Worm (Caenorhabditis elegans) whole organism, L2 larva: ENCODE data around the gene C06C6.7.
A peak's percentile ranks its signal among the peaks of the same experiment; 100 is the strongest.

ENCODE experiments used
- C34F6.9 ChIP-seq: fragments of 150-350 bp; optimal IDR thresholded peaks from 2 replicates; lab custom pipeline; 2014; ENCODE audit warnings: missing biosample characterization, missing genetic modification characterization
- R02D3.7 ChIP-seq: fragments of 150-350 bp; optimal IDR thresholded peaks from 2 replicates; lab custom pipeline; 2014; ENCODE audit warnings: missing biosample characterization, missing genetic modification characterization
- Y55F3AM.14 ChIP-seq: fragments of 200-800 bp; sonication (Bioruptor generic); optimal IDR thresholded peaks from 2 replicates; lab custom pipeline; 2018; ENCODE audit warnings: mild to moderate bottlenecking, missing genetic modification characterization, missing compliant biosample characterization
- ZK546.5 ChIP-seq: sonication (generic microtip); optimal IDR thresholded peaks from 2 replicates; lab custom pipeline; 2017; ENCODE audit warnings: missing biosample characterization, missing genetic modification characterization
- alr-1 ChIP-seq: fragments of 150-350 bp; optimal IDR thresholded peaks from 2 replicates; lab custom pipeline; 2014; ENCODE audit warnings: missing biosample characterization, missing genetic modification characterization
- ama-1 ChIP-seq: fragments of 150-350 bp; optimal IDR thresholded peaks from 2 replicates; lab custom pipeline; 2018; ENCODE audit warnings: inconsistent platforms
- blmp-1 ChIP-seq: sonication (generic microtip); optimal IDR thresholded peaks from 2 replicates; lab custom pipeline; 2017; ENCODE audit warnings: missing genetic modification characterization, mild to moderate bottlenecking, missing compliant biosample characterization, antibody characterized with exemption, moderate library complexity; ENCODE audit not compliant: insufficient read depth
- ceh-82 ChIP-seq: fragments of 150-350 bp; optimal IDR thresholded peaks from 2 replicates; lab custom pipeline; 2014; ENCODE audit warnings: missing biosample characterization, missing genetic modification characterization
- crh-2 ChIP-seq: sonication (generic microtip); optimal IDR thresholded peaks from 2 replicates; lab custom pipeline; 2017; ENCODE audit warnings: missing biosample characterization, missing genetic modification characterization
- dmd-4 ChIP-seq: sonication (generic microtip); optimal IDR thresholded peaks from 2 replicates; lab custom pipeline; 2017; ENCODE audit warnings: missing biosample characterization, missing genetic modification characterization
- elt-1 ChIP-seq: fragments of 150-350 bp; optimal IDR thresholded peaks from 2 replicates; lab custom pipeline; 2014; ENCODE audit warnings: missing biosample characterization, missing genetic modification characterization
- elt-3 ChIP-seq: sonication (generic microtip); optimal IDR thresholded peaks from 2 replicates; lab custom pipeline; 2017; ENCODE audit warnings: missing biosample characterization, missing genetic modification characterization
- fos-1 ChIP-seq: fragments of 150-350 bp; optimal IDR thresholded peaks from 2 replicates; lab custom pipeline; 2014; ENCODE audit warnings: missing biosample characterization, missing genetic modification characterization
- gmeb-1 ChIP-seq: fragments of 150-350 bp; optimal IDR thresholded peaks from 2 replicates; lab custom pipeline; 2014; ENCODE audit warnings: missing biosample characterization, missing genetic modification characterization
- lin-11 ChIP-seq: fragments of 150-350 bp; sonication (generic microtip); optimal IDR thresholded peaks from 2 replicates; lab custom pipeline; 2014; ENCODE audit warnings: missing biosample characterization, missing genetic modification characterization, inconsistent platforms, mixed read lengths
- lin-13 ChIP-seq: fragments of 150-350 bp; optimal IDR thresholded peaks from 2 replicates; lab custom pipeline; 2014; ENCODE audit warnings: missing biosample characterization, missing genetic modification reagents, missing genetic modification characterization
- lsy-2 ChIP-seq, 2 experiments: fragments of 150-350 bp in 1 of 2; sonication (generic microtip) in 1 of 2; optimal IDR thresholded peaks; 2 replicates each; lab custom pipeline; 2014 to 2017; ENCODE audit warnings: missing biosample characterization in 2 of 2, missing genetic modification characterization in 2 of 2
- mab-5 ChIP-seq: fragments of 150-350 bp; optimal IDR thresholded peaks from 2 replicates; lab custom pipeline; 2014; ENCODE audit warnings: missing biosample characterization, missing genetic modification characterization
- mdl-1 ChIP-seq, 2 experiments: fragments of 150-350 bp in 1 of 2; sonication (generic microtip) in 1 of 2; optimal IDR thresholded peaks; 2 replicates each; lab custom pipeline; 2017; ENCODE audit warnings: missing biosample characterization in 2 of 2, missing genetic modification characterization in 2 of 2
- nhr-11 ChIP-seq: fragments of 150-350 bp; optimal IDR thresholded peaks from 2 replicates; lab custom pipeline; 2014; ENCODE audit warnings: missing biosample characterization, missing genetic modification characterization
- nhr-12 ChIP-seq: fragments of 150-350 bp; optimal IDR thresholded peaks from 2 replicates; lab custom pipeline; 2014; ENCODE audit warnings: missing biosample characterization, missing genetic modification characterization
- nhr-129 ChIP-seq: fragments of 150-350 bp; optimal IDR thresholded peaks from 2 replicates; lab custom pipeline; 2014; ENCODE audit warnings: missing biosample characterization, missing genetic modification characterization
- nhr-21 ChIP-seq: fragments of 150-350 bp; optimal IDR thresholded peaks from 2 replicates; lab custom pipeline; 2014; ENCODE audit warnings: missing biosample characterization, missing genetic modification characterization
- nhr-23 ChIP-seq: fragments of 150-350 bp; optimal IDR thresholded peaks from 2 replicates; lab custom pipeline; 2014; ENCODE audit warnings: missing biosample characterization, missing genetic modification reagents, missing genetic modification characterization
- nhr-237 ChIP-seq: fragments of 150-350 bp; optimal IDR thresholded peaks from 2 replicates; lab custom pipeline; 2014; ENCODE audit warnings: missing biosample characterization, missing genetic modification characterization
- nhr-25 ChIP-seq: fragments of 150-350 bp; sonication (generic microtip); optimal IDR thresholded peaks from 3 replicates; lab custom pipeline; 2014; ENCODE audit warnings: missing biosample characterization, missing genetic modification characterization
- nhr-6 ChIP-seq: fragments of 150-350 bp; optimal IDR thresholded peaks from 2 replicates; lab custom pipeline; 2014; ENCODE audit warnings: missing biosample characterization, missing genetic modification characterization
- nhr-77 ChIP-seq: fragments of 150-350 bp; optimal IDR thresholded peaks from 2 replicates; lab custom pipeline; 2014; ENCODE audit warnings: missing biosample characterization, missing genetic modification characterization
- peb-1 ChIP-seq: fragments of 150-350 bp; optimal IDR thresholded peaks from 2 replicates; lab custom pipeline; 2014; ENCODE audit warnings: missing biosample characterization, missing genetic modification characterization
- sem-4 ChIP-seq: fragments of 150-350 bp; optimal IDR thresholded peaks from 2 replicates; lab custom pipeline; 2014; ENCODE audit warnings: missing biosample characterization, missing genetic modification reagents, missing genetic modification characterization
- skn-1 ChIP-seq: sonication (generic microtip); optimal IDR thresholded peaks from 2 replicates; lab custom pipeline; 2017; ENCODE audit warnings: missing biosample characterization, missing genetic modification characterization
- sma-3 ChIP-seq: sonication (generic microtip); optimal IDR thresholded peaks from 2 replicates; lab custom pipeline; 2016; ENCODE audit warnings: missing genetic modification reagents, missing genetic modification characterization, missing compliant biosample characterization
- sma-9 ChIP-seq, 2 experiments: fragments of 150-350 bp in 1 of 2; sonication (generic microtip) in 1 of 2; optimal IDR thresholded peaks; 2 replicates each; lab custom pipeline; 2014 to 2016; ENCODE audit warnings: missing genetic modification characterization in 2 of 2, mild to moderate bottlenecking in 1 of 2, missing biosample characterization in 1 of 2, missing compliant biosample characterization in 1 of 2, missing genetic modification reagents in 1 of 2, moderate library complexity in 1 of 2
- snpc-4 ChIP-seq: fragments of 150-350 bp; optimal IDR thresholded peaks from 2 replicates; lab custom pipeline; 2014; ENCODE audit warnings: missing biosample characterization, missing genetic modification characterization
- unc-39 ChIP-seq: fragments of 150-350 bp; optimal IDR thresholded peaks from 2 replicates; lab custom pipeline; 2014; ENCODE audit warnings: missing biosample characterization, missing genetic modification characterization
- unc-55 ChIP-seq: fragments of 150-350 bp; sonication (generic microtip); optimal IDR thresholded peaks from 3 replicates; lab custom pipeline; 2014; ENCODE audit warnings: missing biosample characterization, missing genetic modification reagents, missing genetic modification characterization
- unc-62 ChIP-seq: fragments of 150-350 bp; optimal IDR thresholded peaks from 2 replicates; lab custom pipeline; 2014; ENCODE audit warnings: missing biosample characterization, missing genetic modification reagents, missing genetic modification characterization
- ztf-1 ChIP-seq: fragments of 200-800 bp; sonication (Bioruptor generic); conservative IDR thresholded peaks from 2 replicates; pipeline ENCODE4 v1.3.6; 2022; ENCODE audit warnings: missing genetic modification characterization, missing compliant biosample characterization
- ztf-4 ChIP-seq: fragments of 150-350 bp; optimal IDR thresholded peaks from 2 replicates; lab custom pipeline; 2014; ENCODE audit warnings: missing biosample characterization, missing genetic modification characterization

Gene C06C6.7

ce11 chrV:16022600-16022999 is 30.6 kb downstream of the C06C6.7 start (continued):
- no peak for TF ChIP-seq mdl-1 (tag; optimal IDR thresholded peaks at IDR 0.05; lab: Kevin White, UChicago)
- no peak for TF ChIP-seq lin-11 (tag; lab: Kevin White, UChicago)
- peak; percentile 2 for TF ChIP-seq C34F6.9 (tag; lab: Kevin White, UChicago)
- TF ChIP-seq R02D3.7 (tag; lab: Kevin White, UChicago), result no peak
- no peak for TF ChIP-seq nhr-6
- no peak for TF ChIP-seq fos-1 (tag; lab: Kevin White, UChicago)
- no peak for TF ChIP-seq skn-1 (tag; lab: Kevin White, UChicago)
- TF ChIP-seq ceh-82, result no peak
- TF ChIP-seq lin-13 (GFP tag; lab: Kevin White, UChicago), result peak; percentile 4
- peak; percentile 32 for TF ChIP-seq sma-9 (GFP tag; optimal IDR thresholded peaks at IDR 0.05; lab: Kevin White, UChicago)
- no peak for TF ChIP-seq sma-9 (tag; optimal IDR thresholded peaks at IDR 0.05; lab: Kevin White, UChicago)
- TF ChIP-seq alr-1 (tag; lab: Kevin White, UChicago), result no peak
- peak; percentile 52 for TF ChIP-seq sma-3 (GFP tag; lab: Kevin White, UChicago)
- no peak for TF ChIP-seq ama-1 (lab: Kevin White, UChicago)
- TF ChIP-seq elt-3 (tag; lab: Kevin White, UChicago), result no peak
- TF ChIP-seq blmp-1 (tag; lab: Kevin White, UChicago), result no peak
- TF ChIP-seq nhr-129, result peak; percentile 12

DNA sequence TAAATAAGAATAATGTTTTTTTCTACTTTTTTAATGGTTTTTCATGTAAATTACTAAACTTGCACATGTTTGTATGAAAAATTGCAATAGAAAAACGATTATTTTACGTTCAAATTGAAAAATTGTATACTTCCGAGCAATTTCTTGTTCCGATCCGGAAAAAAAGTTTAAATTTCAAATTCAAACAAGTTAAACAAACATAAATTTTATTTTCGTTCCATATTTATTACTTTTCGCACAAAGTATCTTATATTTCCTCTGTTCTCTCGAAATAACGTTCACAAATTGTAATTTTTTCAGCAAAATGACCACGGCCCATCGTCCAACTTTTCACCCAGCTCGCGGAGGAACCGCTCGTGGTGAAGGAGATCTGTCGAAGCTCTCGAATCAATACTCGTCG is 31.1 kb downstream of the C06C6.7 start, which contains the start of gene cwc-15:
Gene cwc-15, plus strand, starts transcription at position 301 of the 400 bp plus-strand sequence.
- TF ChIP-seq gmeb-1 (tag; lab: Kevin White, UChicago) (no peak), mdl-1 (tag; optimal IDR thresholded peaks at IDR 0.05; lab: Kevin White, UChicago) (no peak), nhr-23 (tag; lab: Kevin White, UChicago) (no peak), alr-1 (tag; lab: Kevin White, UChicago) (no peak), unc-62 (no peak), nhr-11 (tag; lab: Kevin White, UChicago) (no peak), crh-2 (no peak), nhr-25 (tag; lab: Kevin White, UChicago) (no peak), nhr-77 (tag; lab: Kevin White, UChicago) (no peak), mab-5 (no peak), ZK546.5 (no peak), nhr-21 (tag; lab: Kevin White, UChicago) (no peak), ama-1 (lab: Kevin White, UChicago) (no peak), unc-39 (tag; lab: Kevin White, UChicago) (no peak), nhr-237 (tag; lab: Kevin White, UChicago) (no peak)
- TF ChIP-seq, all 48 proteins: peak for 0

ce11 chrV:16023559-16023958 is 31.6 kb downstream of the C06C6.7 start:
- no peak for TF ChIP-seq unc-55 (GFP tag; lab: Kevin White, UChicago)
- no peak for TF ChIP-seq nhr-25 (tag; lab: Kevin White, UChicago)
- no peak for TF ChIP-seq dmd-4 (tag; lab: Kevin White, UChicago)
- no peak for TF ChIP-seq nhr-129
- TF ChIP-seq lin-11 (tag; lab: Kevin White, UChicago), result no peak
- TF ChIP-seq ztf-4 (tag; lab: Kevin White, UChicago), result no peak
- no peak for TF ChIP-seq alr-1 (tag; lab: Kevin White, UChicago)
- no peak for TF ChIP-seq nhr-12 (tag; lab: Kevin White, UChicago)
- TF ChIP-seq nhr-77 (tag; lab: Kevin White, UChicago), result no peak
- TF ChIP-seq nhr-21 (tag; lab: Kevin White, UChicago), result no peak
- no peak for TF ChIP-seq nhr-11 (tag; lab: Kevin White, UChicago)
- TF ChIP-seq R02D3.7 (tag; lab: Kevin White, UChicago), result no peak
- TF ChIP-seq blmp-1 (tag; lab: Kevin White, UChicago), result no peak
- TF ChIP-seq sma-9 (GFP tag; optimal IDR thresholded peaks at IDR 0.05; lab: Kevin White, UChicago), result no peak
- TF ChIP-seq sma-9 (tag; optimal IDR thresholded peaks at IDR 0.05; lab: Kevin White, UChicago), result no peak
- no peak for TF ChIP-seq ztf-1 (GFP tag; lab: Robert Waterston, UW)
- no peak for TF ChIP-seq ZK546.5
- TF ChIP-seq sem-4 (tag; lab: Kevin White, UChicago), result no peak
- no peak for TF ChIP-seq elt-1 (tag; lab: Kevin White, UChicago)
- TF ChIP-seq lsy-2 (tag; optimal IDR thresholded peaks at IDR 0.05; lab: Kevin White, UChicago), result no peak

DNA sequence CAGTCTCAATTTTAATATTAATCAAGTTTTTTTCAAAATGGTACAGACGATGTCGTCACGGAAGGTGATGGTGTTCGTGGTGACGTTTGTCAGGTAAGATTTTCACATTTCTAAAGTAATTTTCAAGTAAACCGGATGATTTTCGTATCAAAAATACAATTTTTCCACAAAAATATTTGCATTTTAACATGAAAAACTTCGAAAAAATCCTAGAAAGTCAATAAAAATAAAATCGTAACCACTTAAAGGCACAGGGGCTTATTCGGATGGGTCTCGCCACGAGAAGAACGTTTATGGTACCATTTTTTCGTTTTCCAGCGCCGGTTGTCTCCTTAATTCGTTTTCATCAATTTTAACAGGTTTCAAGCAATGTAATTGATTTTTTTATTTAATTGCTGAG is 32.4 kb downstream of the C06C6.7 start, which contains the start of gene T10C6.6:
Gene T10C6.6, plus strand, starts transcription at position 27 of the 400 bp plus-strand sequence.
- no peak for TF ChIP-seq nhr-23 (tag; lab: Kevin White, UChicago)
- no peak for TF ChIP-seq elt-1 (tag; lab: Kevin White, UChicago)
- no peak for TF ChIP-seq mab-5
- TF ChIP-seq ama-1 (lab: Kevin White, UChicago), result no peak
- no peak for TF ChIP-seq ztf-4 (tag; lab: Kevin White, UChicago)
- TF ChIP-seq dmd-4 (tag; lab: Kevin White, UChicago), result no peak
- TF ChIP-seq lin-13 (GFP tag; lab: Kevin White, UChicago), result no peak
- TF ChIP-seq Y55F3AM.14 (GFP tag; lab: Kevin White, UChicago), result no peak
- TF ChIP-seq peb-1 (tag; lab: Kevin White, UChicago), result no peak
- TF ChIP-seq blmp-1 (tag; lab: Kevin White, UChicago), result no peak
- TF ChIP-seq snpc-4 (tag; lab: Kevin White, UChicago), result no peak
